Fruit fly (Drosophila melanogaster) whole organism, prepupa: ENCODE data around the gene tara.

Source experiments
- Blimp-1 ChIP-seq: fragments of 200-800 bp; sonication (Bioruptor generic); optimal IDR thresholded peaks from 3 replicates; lab custom pipeline; 2017; ENCODE audit warnings: missing biosample characterization, missing genetic modification characterization, mild to moderate bottlenecking, moderate library complexity, missing genetic modification reagents
- CG11294 ChIP-seq: fragments of 200-800 bp; sonication (Bioruptor generic); IDR thresholded peaks from 2 replicates; pipeline ENCODE4 v1.3.6; 2022; ENCODE audit warnings: missing biosample characterization, missing genetic modification characterization
- CG11762 ChIP-seq: fragments of 200-800 bp; sonication (Bioruptor generic); optimal IDR thresholded peaks from 3 replicates; lab custom pipeline; 2016; ENCODE audit warnings: missing biosample characterization, missing genetic modification characterization; ENCODE audit not compliant: insufficient read depth
- CG34406 ChIP-seq: fragments of 200-800 bp; sonication (Bioruptor generic); optimal IDR thresholded peaks from 3 replicates; lab custom pipeline; 2016; ENCODE audit warnings: missing biosample characterization, missing genetic modification characterization
- CG6808 ChIP-seq: fragments of 200-800 bp; sonication (Bioruptor generic); optimal IDR thresholded peaks from 3 replicates; lab custom pipeline; 2017; ENCODE audit warnings: missing biosample characterization, missing genetic modification characterization, mild to moderate bottlenecking, moderate library complexity, missing genetic modification reagents
- Sox14 ChIP-seq: fragments of 200-800 bp; sonication (Bioruptor generic); optimal IDR thresholded peaks from 3 replicates; lab custom pipeline; 2016; ENCODE audit warnings: missing biosample characterization, missing genetic modification characterization
- cyc ChIP-seq: fragments of 200-800 bp; sonication (Bioruptor generic); optimal IDR thresholded peaks from 3 replicates; lab custom pipeline; 2016; ENCODE audit warnings: missing biosample characterization, missing genetic modification characterization
- eg ChIP-seq: fragments of 200-800 bp; sonication (Bioruptor generic); IDR thresholded peaks from 3 replicates; pipeline ENCODE4 v1.3.6; 2022; ENCODE audit warnings: missing biosample characterization, missing genetic modification characterization
- fkh ChIP-seq: fragments of 200-800 bp; sonication (Bioruptor generic); optimal IDR thresholded peaks from 3 replicates; lab custom pipeline; 2017; ENCODE audit warnings: missing biosample characterization, mild to moderate bottlenecking, missing genetic modification characterization, moderate library complexity
- net ChIP-seq: fragments of 200-800 bp; sonication (Bioruptor generic); optimal IDR thresholded peaks from 3 replicates; lab custom pipeline; 2016; ENCODE audit warnings: missing biosample characterization, missing genetic modification characterization
- pdm3 ChIP-seq: fragments of 200-800 bp; sonication (Bioruptor generic); optimal IDR thresholded peaks from 3 replicates; lab custom pipeline; 2016; ENCODE audit warnings: missing biosample characterization, missing genetic modification characterization

dm6 chr3R:16272185-16272584 lies 46.7 kb downstream of the tara start, which contains the start of the genes Mat89Ba and gish:
- TF ChIP-seq Blimp-1 (GFP tag; lab: Kevin White, UChicago), result no peak
- no peak for TF ChIP-seq CG11294 (GFP tag; lab: Robert Waterston, UW)
- no peak for TF ChIP-seq Sox14 (GFP tag; lab: Kevin White, UChicago)
- TF ChIP-seq cyc (GFP tag; lab: Kevin White, UChicago), result no peak
- no peak for TF ChIP-seq fkh
- no peak for TF ChIP-seq CG6808 (GFP tag; lab: Kevin White, UChicago)
- no peak for TF ChIP-seq net (GFP tag; lab: Kevin White, UChicago)
- no peak for TF ChIP-seq pdm3 (GFP tag; lab: Kevin White, UChicago)
- no peak for TF ChIP-seq CG11762 (GFP tag; lab: Kevin White, UChicago)
- TF ChIP-seq eg (GFP tag; lab: Robert Waterston, UW), result no peak
- TF ChIP-seq CG34406 (GFP tag; lab: Kevin White, UChicago), result no peak
